Fruit fly (Drosophila melanogaster) whole organism, prepupa: ENCODE data around the gene CG9263.

Experiments
- Blimp-1 ChIP-seq: fragments of 200-800 bp; sonication (Bioruptor generic); optimal IDR thresholded peaks from 3 replicates; lab custom pipeline; 2017; ENCODE audit warnings: missing biosample characterization, missing genetic modification characterization, mild to moderate bottlenecking, moderate library complexity, missing genetic modification reagents
- CG32006 ChIP-seq: fragments of 200-800 bp; sonication (Bioruptor generic); optimal IDR thresholded peaks from 3 replicates; lab custom pipeline; 2017; ENCODE audit warnings: missing biosample characterization, mild to moderate bottlenecking, missing genetic modification characterization
- CG6854 ChIP-seq: fragments of 200-800 bp; sonication (Bioruptor generic); optimal IDR thresholded peaks from 2 replicates; lab custom pipeline; 2017; ENCODE audit warnings: missing biosample characterization, mild to moderate bottlenecking, missing genetic modification characterization
- CG8632 ChIP-seq: fragments of 200-800 bp; sonication (Bioruptor generic); optimal IDR thresholded peaks from 3 replicates; lab custom pipeline; 2016; ENCODE audit warnings: missing biosample characterization, missing genetic modification characterization
- Ets96B ChIP-seq: fragments of 200-800 bp; optimal IDR thresholded peaks from 2 replicates; lab custom pipeline; 2019; ENCODE audit warnings: missing biosample characterization, mild to moderate bottlenecking, missing genetic modification characterization, moderate library complexity
- Hr39 ChIP-seq: fragments of 200-800 bp; sonication (Bioruptor generic); optimal IDR thresholded peaks from 2 replicates; lab custom pipeline; 2016; ENCODE audit warnings: missing biosample characterization, missing genetic modification characterization
- OdsH ChIP-seq: fragments of 200-800 bp; sonication (Bioruptor generic); optimal IDR thresholded peaks from 3 replicates; lab custom pipeline; 2016; ENCODE audit warnings: missing biosample characterization, missing genetic modification characterization
- dsx ChIP-seq: fragments of 200-800 bp; optimal IDR thresholded peaks from 3 replicates; lab custom pipeline; 2019; ENCODE audit warnings: missing biosample characterization, mild to moderate bottlenecking, missing genetic modification characterization, moderate library complexity; ENCODE audit not compliant: poor library complexity, severe bottlenecking
- eg ChIP-seq: fragments of 200-800 bp; sonication (Bioruptor generic); IDR thresholded peaks from 3 replicates; pipeline ENCODE4 v1.3.6; 2022; ENCODE audit warnings: missing biosample characterization, missing genetic modification characterization
- esn ChIP-seq: fragments of 200-800 bp; sonication (Bioruptor generic); optimal IDR thresholded peaks from 2 replicates; lab custom pipeline; 2016; ENCODE audit warnings: missing biosample characterization, mild to moderate bottlenecking, missing genetic modification characterization, moderate library complexity
- fd85E ChIP-seq: fragments of 200-800 bp; sonication (Bioruptor generic); optimal IDR thresholded peaks from 3 replicates; lab custom pipeline; 2016; ENCODE audit warnings: missing biosample characterization, missing genetic modification characterization
- pdm3 ChIP-seq: fragments of 200-800 bp; sonication (Bioruptor generic); optimal IDR thresholded peaks from 3 replicates; lab custom pipeline; 2016; ENCODE audit warnings: missing biosample characterization, missing genetic modification characterization
- spab ChIP-seq: fragments of 200-800 bp; sonication (Bioruptor generic); optimal IDR thresholded peaks from 2 replicates; lab custom pipeline; 2017; ENCODE audit warnings: missing biosample characterization, mild to moderate bottlenecking, missing genetic modification characterization, missing genetic modification reagents

DNA sequence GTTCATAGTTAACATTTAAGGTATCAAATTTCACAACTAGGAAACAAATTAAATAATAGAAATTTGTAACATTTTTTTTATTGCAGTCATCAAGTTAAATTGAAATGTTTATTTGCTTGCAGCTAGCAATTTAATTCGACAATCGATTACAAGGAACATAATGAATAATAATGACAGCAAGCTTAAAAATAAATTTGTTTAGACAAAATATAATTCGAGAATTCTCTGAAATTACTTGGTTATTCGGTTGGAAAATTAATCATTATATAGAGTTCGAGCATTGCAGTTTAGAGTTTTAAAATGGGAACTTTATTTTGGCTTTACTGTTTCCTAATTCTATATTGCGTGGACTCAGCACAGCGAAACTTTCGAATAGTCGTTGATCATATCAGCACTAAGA lies 11.6 kb downstream of the CG9263 start, which contains the start of gene CG33643:
- TF ChIP-seq spab (GFP tag; lab: Kevin White, UChicago) (no peak), pdm3 (no peak), eg (GFP tag; lab: Robert Waterston, UW) (no peak), CG32006 (GFP tag; lab: Kevin White, UChicago) (no peak), dsx (GFP tag; lab: Kevin White, UChicago) (no peak), CG6854 (GFP tag; lab: Kevin White, UChicago) (no peak), Hr39 (no peak), fd85E (GFP tag; lab: Kevin White, UChicago) (no peak), CG8632 (GFP tag; lab: Kevin White, UChicago) (no peak), Ets96B (tag; lab: Kevin White, UChicago) (no peak), OdsH (no peak), Blimp-1 (GFP tag; lab: Kevin White, UChicago) (no peak), esn (GFP tag; lab: Kevin White, UChicago) (no peak)
